Fruit fly (Drosophila melanogaster) whole organism, embryonic: Measurements from ENCODE around the gene SamDC.
A peak's percentile ranks its signal among the peaks of the same experiment; 100 is the strongest.

Source experiments
- B-H2 ChIP-seq: fragments of 200-800 bp; sonication (Bioruptor generic); optimal IDR thresholded peaks from 2 replicates; lab custom pipeline; 2018; ENCODE audit warnings: missing biosample characterization, mild to moderate bottlenecking, missing genetic modification characterization
- Bteb2 ChIP-seq: fragments of 200-800 bp; sonication (Bioruptor generic); optimal IDR thresholded peaks from 2 replicates; lab custom pipeline; 2016; ENCODE audit warnings: missing biosample characterization, missing genetic modification characterization
- CG10267 ChIP-seq: fragments of 200-800 bp; sonication (Bioruptor generic); optimal IDR thresholded peaks from 2 replicates; lab custom pipeline; 2018; ENCODE audit warnings: missing biosample characterization, mild to moderate bottlenecking, missing genetic modification characterization, moderate library complexity
- CG10959 ChIP-seq: fragments of 200-800 bp; sonication (Bioruptor generic); IDR thresholded peaks from 2 replicates; pipeline ENCODE4 v1.3.6; 2022; ENCODE audit warnings: missing biosample characterization, missing genetic modification characterization
- CG13424 ChIP-seq: fragments of 200-800 bp; sonication (Bioruptor generic); optimal IDR thresholded peaks from 2 replicates; lab custom pipeline; 2019; ENCODE audit warnings: missing biosample characterization, mild to moderate bottlenecking, missing genetic modification characterization, moderate library complexity
- CG14050 ChIP-seq: fragments of 200-800 bp; sonication (Bioruptor generic); IDR thresholded peaks from 3 replicates; pipeline ENCODE4 v1.3.6; 2022; ENCODE audit warnings: missing biosample characterization, missing genetic modification characterization
- CG14710 ChIP-seq: fragments of 200-800 bp; sonication (Bioruptor generic); optimal IDR thresholded peaks from 3 replicates; lab custom pipeline; 2019; ENCODE audit warnings: missing biosample characterization, mild to moderate bottlenecking, missing genetic modification characterization, moderate library complexity
- CG15514 ChIP-seq: fragments of 200-800 bp; sonication (Bioruptor generic); optimal IDR thresholded peaks from 3 replicates; lab custom pipeline; 2017; ENCODE audit warnings: missing biosample characterization, missing genetic modification characterization, mild to moderate bottlenecking, moderate library complexity, missing genetic modification reagents
- CG17359 ChIP-seq: fragments of 200-800 bp; sonication (Bioruptor generic); optimal IDR thresholded peaks from 3 replicates; lab custom pipeline; 2018; ENCODE audit warnings: missing biosample characterization, mild to moderate bottlenecking, missing genetic modification characterization, moderate library complexity
- CG17361 ChIP-seq: fragments of 200-800 bp; sonication (Bioruptor generic); IDR thresholded peaks from 3 replicates; pipeline ENCODE4 v1.3.6; 2022; ENCODE audit warnings: missing biosample characterization, missing genetic modification characterization
- CG18262 ChIP-seq: fragments of 200-800 bp; optimal IDR thresholded peaks from 3 replicates; lab custom pipeline; 2019; ENCODE audit warnings: missing biosample characterization, mild to moderate bottlenecking, missing genetic modification characterization, moderate library complexity
- CG30020 ChIP-seq: fragments of 200-800 bp; optimal IDR thresholded peaks from 2 replicates; lab custom pipeline; 2019; ENCODE audit warnings: missing biosample characterization, mild to moderate bottlenecking, missing genetic modification characterization, moderate library complexity
- CG8281 ChIP-seq: fragments of 200-800 bp; sonication (Bioruptor generic); optimal IDR thresholded peaks from 2 replicates; lab custom pipeline; 2018; ENCODE audit warnings: missing biosample characterization, mild to moderate bottlenecking, missing genetic modification characterization, moderate library complexity
- CG9797 ChIP-seq: fragments of 200-800 bp; sonication (Bioruptor generic); optimal IDR thresholded peaks from 3 replicates; lab custom pipeline; 2018; ENCODE audit warnings: missing biosample characterization, mild to moderate bottlenecking, missing genetic modification characterization
- CoRest ChIP-seq: fragments of 200-800 bp; sonication (Bioruptor generic); optimal IDR thresholded peaks from 3 replicates; lab custom pipeline; 2018; ENCODE audit warnings: missing biosample characterization, mild to moderate bottlenecking, missing genetic modification characterization, moderate library complexity
- D19A ChIP-seq: fragments of 200-800 bp; optimal IDR thresholded peaks from 3 replicates; lab custom pipeline; 2019; ENCODE audit warnings: missing biosample characterization, mild to moderate bottlenecking, missing genetic modification characterization, moderate library complexity
- Dll ChIP-seq: fragments of 200-800 bp; sonication (Bioruptor generic); IDR thresholded peaks from 4 replicates; pipeline ENCODE4 v1.3.6; 2022; ENCODE audit warnings: missing biosample characterization, missing genetic modification characterization; ENCODE audit not compliant: partially characterized antibody
- E2f2 ChIP-seq: fragments of 200-800 bp; sonication (Bioruptor generic); IDR thresholded peaks from 2 replicates; pipeline ENCODE4 v1.3.6; 2022; ENCODE audit warnings: missing biosample characterization, missing genetic modification characterization
- Hr3 ChIP-seq: fragments of 200-800 bp; sonication (Bioruptor generic); optimal IDR thresholded peaks from 3 replicates; lab custom pipeline; 2016; ENCODE audit warnings: missing biosample characterization, missing genetic modification characterization
- PHDP ChIP-seq: fragments of 200-800 bp; sonication (Bioruptor generic); optimal IDR thresholded peaks from 3 replicates; lab custom pipeline; 2018; ENCODE audit warnings: missing biosample characterization, mild to moderate bottlenecking, missing genetic modification characterization, moderate library complexity
- Pdp1 ChIP-seq, 2 experiments: fragments of 200-800 bp; sonication (Bioruptor generic); optimal IDR thresholded peaks; 3 replicates each; lab custom pipeline; 2016; ENCODE audit warnings: missing biosample characterization in 2 of 2, missing genetic modification characterization in 2 of 2, mild to moderate bottlenecking in 1 of 2, moderate library complexity in 1 of 2
- Sox100B ChIP-seq: fragments of 200-800 bp; sonication (Bioruptor generic); optimal IDR thresholded peaks from 3 replicates; lab custom pipeline; 2018; ENCODE audit warnings: missing biosample characterization, mild to moderate bottlenecking, missing genetic modification characterization
- Stat92E ChIP-seq, 3 experiments: fragments of >200 bp in 2 of 3; fragments of 200-800 bp in 1 of 3; sonication (Bioruptor generic) in 1 of 3; optimal IDR thresholded peaks; 2 replicates each; lab custom pipeline; 2017 to 2019; ENCODE audit warnings: missing biosample characterization in 3 of 3, missing genetic modification characterization in 3 of 3, mild to moderate bottlenecking in 1 of 3, moderate library complexity in 1 of 3
- bbx ChIP-seq: fragments of 200-800 bp; sonication (Bioruptor generic); IDR thresholded peaks from 2 replicates; pipeline ENCODE4 v1.3.6; 2022; ENCODE audit warnings: missing biosample characterization, missing genetic modification characterization; ENCODE audit not compliant: partially characterized antibody
- bsh ChIP-seq, 2 experiments: fragments of 200-800 bp; sonication (Bioruptor generic); optimal IDR thresholded peaks; 2 replicates each; lab custom pipeline; 2017 to 2018; ENCODE audit warnings: mild to moderate bottlenecking in 2 of 2, missing biosample characterization in 2 of 2, missing genetic modification characterization in 2 of 2, moderate library complexity in 1 of 2
- ems ChIP-seq: fragments of 200-800 bp; sonication (Bioruptor generic); optimal IDR thresholded peaks from 3 replicates; lab custom pipeline; 2016; ENCODE audit warnings: missing biosample characterization, missing genetic modification characterization
- ewg ChIP-seq: fragments of 200-800 bp; sonication (Bioruptor generic); optimal IDR thresholded peaks from 3 replicates; lab custom pipeline; 2017; ENCODE audit warnings: mild to moderate bottlenecking, missing biosample characterization, missing genetic modification reagents, missing genetic modification characterization
- gem ChIP-seq: fragments of 200-800 bp; sonication (Bioruptor generic); optimal IDR thresholded peaks from 2 replicates; lab custom pipeline; 2019; ENCODE audit warnings: missing biosample characterization, mild to moderate bottlenecking, missing genetic modification characterization, moderate library complexity
- gfzf ChIP-seq: fragments of 200-800 bp; sonication (Bioruptor generic); optimal IDR thresholded peaks from 2 replicates; lab custom pipeline; 2016; ENCODE audit warnings: missing biosample characterization, mild to moderate bottlenecking, missing genetic modification characterization, moderate library complexity
- pros ChIP-seq: fragments of 200-800 bp; sonication (Bioruptor generic); optimal IDR thresholded peaks from 3 replicates; lab custom pipeline; 2019; ENCODE audit warnings: missing biosample characterization, mild to moderate bottlenecking, missing genetic modification characterization, moderate library complexity
- pzg ChIP-seq: fragments of 200-800 bp; sonication (Bioruptor generic); optimal IDR thresholded peaks from 3 replicates; lab custom pipeline; 2018; ENCODE audit warnings: missing biosample characterization, mild to moderate bottlenecking, missing genetic modification characterization, moderate library complexity
- row ChIP-seq: fragments of 200-800 bp; sonication (Bioruptor generic); IDR thresholded peaks from 3 replicates; pipeline ENCODE4 v1.3.6; 2022; ENCODE audit warnings: missing biosample characterization, missing genetic modification characterization
- sens ChIP-seq: fragments of 200-800 bp; sonication (Bioruptor generic); peaks from one replicate; lab custom pipeline; 2016; ENCODE audit warnings: missing biosample characterization, missing genetic modification characterization
- slp2 ChIP-seq: fragments of 200-800 bp; sonication (Bioruptor generic); optimal IDR thresholded peaks from 2 replicates; lab custom pipeline; 2016; ENCODE audit warnings: missing biosample characterization, missing genetic modification characterization
- tap ChIP-seq: fragments of 200-800 bp; optimal IDR thresholded peaks from 3 replicates; lab custom pipeline; 2019; ENCODE audit warnings: missing biosample characterization, mild to moderate bottlenecking, missing genetic modification characterization, moderate library complexity
- trem ChIP-seq: fragments of 200-800 bp; optimal IDR thresholded peaks from 3 replicates; lab custom pipeline; 2019; ENCODE audit warnings: missing biosample characterization, mild to moderate bottlenecking, missing genetic modification characterization, moderate library complexity

SamDC gene

DNA sequence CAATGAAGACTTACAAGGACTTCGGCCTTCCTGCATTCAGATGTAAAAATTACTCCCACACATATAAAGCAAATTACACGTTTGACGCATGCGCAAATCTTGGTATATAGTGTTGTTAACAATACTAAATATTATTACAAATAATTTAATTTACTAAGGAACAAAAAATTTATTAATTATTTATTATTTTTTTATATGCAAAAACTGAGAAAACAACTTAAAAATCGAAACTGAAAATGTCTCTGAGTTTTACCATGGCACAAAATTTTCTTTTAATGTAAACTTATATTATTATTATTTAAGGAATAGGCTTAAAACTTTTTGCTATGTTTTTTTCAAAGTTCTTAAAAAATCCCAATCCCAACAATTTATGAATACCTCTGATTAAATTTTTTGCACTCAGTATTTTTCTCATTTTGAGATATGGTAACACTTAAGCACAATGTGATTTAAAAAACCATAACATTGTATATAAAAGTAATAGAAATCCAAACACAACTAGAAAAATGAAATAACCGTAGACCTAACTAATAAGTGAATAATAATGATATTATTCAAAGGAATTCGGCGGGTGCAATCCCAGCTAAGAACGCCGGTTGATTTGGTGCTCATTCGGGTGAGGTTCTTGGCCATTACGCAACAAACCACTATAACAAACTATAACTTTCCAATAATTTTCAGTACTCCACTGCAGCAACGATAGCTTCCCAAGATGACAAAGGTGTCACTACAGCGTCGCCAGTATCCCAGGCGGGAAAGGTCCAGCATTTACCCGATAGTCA, 8.0 kb upstream of the SamDC start, which contains the start of the genes Schip1 and Cox10 (continued):
- peak; percentile 13 for TF ChIP-seq pzg (GFP tag; lab: Kevin White, UChicago)
- peak in 1 of 2 experiments; percentile 29 for TF ChIP-seq bsh (GFP tag; optimal IDR thresholded peaks at IDR 0.05; lab: Kevin White, UChicago)
- peak; percentile 10 for TF ChIP-seq tap (tag; lab: Kevin White, UChicago)
- peak; percentile 59 for TF ChIP-seq sens
- peak; percentile 69 for TF ChIP-seq gem (tag; lab: Kevin White, UChicago)
- peak; percentile 53 for TF ChIP-seq D19A (tag; lab: Kevin White, UChicago)
- no peak for TF ChIP-seq ems (GFP tag; lab: Kevin White, UChicago)
- TF ChIP-seq CG18262 (tag; lab: Kevin White, UChicago), result peak; percentile 38
- TF ChIP-seq ewg (GFP tag; lab: Kevin White, UChicago), result peak; percentile 87
- TF ChIP-seq CG15514 (GFP tag; lab: Kevin White, UChicago), result peak; percentile 26
- TF ChIP-seq CG13424, result peak; percentile 40
- peak in 1 of 2 experiments; percentile 99 for TF ChIP-seq Pdp1 (GFP tag; optimal IDR thresholded peaks at IDR 0.05; lab: Kevin White, UChicago)
- TF ChIP-seq Sox100B, result peak; percentile 21
- no peak for TF ChIP-seq CG14050 (GFP tag; lab: Robert Waterston, UW)
- TF ChIP-seq trem (tag; lab: Kevin White, UChicago), result peak; percentile 52
- TF ChIP-seq gfzf (GFP tag; lab: Kevin White, UChicago), result peak; percentile 59
- peak; percentile 56 for TF ChIP-seq CoRest
- peak; percentile 85 for TF ChIP-seq CG30020
- TF ChIP-seq CG17361 (GFP tag; lab: Robert Waterston, UW), result peak; percentile 26; the same call in 1 of the 3 replicates
- TF ChIP-seq CG17359 (tag; lab: Kevin White, UChicago), result peak; percentile 12
- TF ChIP-seq CG9797 (GFP tag; lab: Kevin White, UChicago), result peak; percentile 14
- TF ChIP-seq PHDP (tag; lab: Kevin White, UChicago), result peak; percentile 43
- no peak for TF ChIP-seq CG10959 (GFP tag; lab: Robert Waterston, UW)
- TF ChIP-seq Bteb2 (GFP tag; lab: Kevin White, UChicago), result no peak
- TF ChIP-seq bbx (GFP tag; lab: Robert Waterston, UW), result no peak
- TF ChIP-seq CG14710 (tag; lab: Kevin White, UChicago), result peak; percentile 46
- TF ChIP-seq CG8281 (tag; lab: Kevin White, UChicago), result no peak
- peak; percentile 71 for TF ChIP-seq CG10267
- TF ChIP-seq slp2, result no peak
- TF ChIP-seq row (GFP tag; lab: Robert Waterston, UW), result peak; percentile 62
- no peak for TF ChIP-seq pros (GFP tag; lab: Kevin White, UChicago)
- peak; percentile 45; the same call in 1 of the 2 replicates for TF ChIP-seq E2f2 (GFP tag; lab: Robert Waterston, UW)
- no peak for TF ChIP-seq Stat92E (GFP tag; optimal IDR thresholded peaks at IDR 0.05; lab: Kevin White, UChicago)
- peak; percentile 2 for TF ChIP-seq Hr3 (GFP tag; lab: Kevin White, UChicago)
- TF ChIP-seq B-H2, result peak; percentile 5
- TF ChIP-seq Dll (GFP tag; lab: Robert Waterston, UW), result no peak
- TF ChIP-seq, all 482 proteins: peak for 50
